Worm (Caenorhabditis elegans) whole organism, L1 larva: ENCODE data around the gene frm-2.

Source experiments
- C16A3.4 ChIP-seq: fragments of 150-350 bp; optimal IDR thresholded peaks from 2 replicates; lab custom pipeline; 2014; ENCODE audit warnings: missing biosample characterization, missing genetic modification characterization
- C34B4.2 ChIP-seq: sonication (generic microtip); optimal IDR thresholded peaks from 2 replicates; lab custom pipeline; 2017; ENCODE audit warnings: mild to moderate bottlenecking, missing genetic modification characterization, missing compliant biosample characterization
- Y116A8C.19 ChIP-seq: sonication (generic microtip); optimal IDR thresholded peaks from 2 replicates; lab custom pipeline; 2016; ENCODE audit warnings: missing compliant biosample characterization, missing genetic modification characterization, borderline replicate concordance
- aha-1 ChIP-seq: fragments of 150-350 bp; optimal IDR thresholded peaks from 2 replicates; lab custom pipeline; 2014; ENCODE audit warnings: missing biosample characterization, missing genetic modification characterization
- aly-2 ChIP-seq: fragments of 150-350 bp; optimal IDR thresholded peaks from 2 replicates; lab custom pipeline; 2014; ENCODE audit warnings: missing biosample characterization, missing genetic modification characterization
- blmp-1 ChIP-seq: fragments of 150-350 bp; optimal IDR thresholded peaks from 2 replicates; lab custom pipeline; 2014; ENCODE audit warnings: missing biosample characterization, missing genetic modification characterization
- ceh-8 ChIP-seq: fragments of 200-800 bp; sonication (Bioruptor generic); optimal IDR thresholded peaks from 2 replicates; lab custom pipeline; 2018; ENCODE audit warnings: mild to moderate bottlenecking, missing genetic modification characterization, moderate library complexity, missing compliant biosample characterization
- ceh-82 ChIP-seq, 3 experiments: fragments of 150-350 bp in 1 of 3; sonication (generic microtip) in 2 of 3; optimal IDR thresholded peaks; 2 replicates each; lab custom pipeline; 2014 to 2017; ENCODE audit warnings: missing biosample characterization in 3 of 3, missing genetic modification characterization in 3 of 3
- ceh-88 ChIP-seq: fragments of 200-800 bp; sonication (Bioruptor generic); IDR thresholded peaks from 2 replicates; pipeline ENCODE4 v1.3.6; 2022; ENCODE audit warnings: missing genetic modification characterization, missing compliant biosample characterization
- ceh-90 ChIP-seq: sonication (generic microtip); optimal IDR thresholded peaks from 2 replicates; lab custom pipeline; 2016; ENCODE audit warnings: missing genetic modification characterization, missing compliant biosample characterization
- dsc-1 ChIP-seq: sonication (generic microtip); optimal IDR thresholded peaks from 2 replicates; lab custom pipeline; 2016; ENCODE audit warnings: mild to moderate bottlenecking, missing genetic modification characterization, missing compliant biosample characterization
- efl-1 ChIP-seq, 4 experiments: fragments of 150-350 bp; optimal IDR thresholded peaks in 3 of 4; peaks in 1 of 4; 1 replicate in 1 of 4; 2 replicates in 3 of 4; lab custom pipeline; 2014; ENCODE audit warnings: missing biosample characterization in 2 of 4, missing genetic modification characterization in 2 of 4, missing genetic modification reagents in 2 of 4
- efl-3 ChIP-seq: fragments of 200-800 bp; sonication (Bioruptor generic); optimal IDR thresholded peaks from 2 replicates; lab custom pipeline; 2018; ENCODE audit warnings: mild to moderate bottlenecking, missing genetic modification characterization, missing compliant biosample characterization
- egl-27 ChIP-seq, 2 experiments: fragments of 150-350 bp in 1 of 2; sonication (generic microtip); optimal IDR thresholded peaks; 3 replicates each; lab custom pipeline; 2017 to 2018; ENCODE audit warnings: missing biosample characterization in 2 of 2, missing genetic modification characterization in 2 of 2, missing genetic modification reagents in 2 of 2
- elt-2 ChIP-seq: sonication (generic microtip); optimal IDR thresholded peaks from 2 replicates; lab custom pipeline; 2016; ENCODE audit warnings: missing genetic modification characterization, mild to moderate bottlenecking, inconsistent platforms, missing compliant biosample characterization, missing genetic modification reagents
- fkh-10 ChIP-seq: sonication (generic microtip); optimal IDR thresholded peaks from 2 replicates; lab custom pipeline; 2017; ENCODE audit warnings: missing biosample characterization, missing genetic modification reagents, missing genetic modification characterization
- fkh-8 ChIP-seq: sonication (generic microtip); optimal IDR thresholded peaks from 2 replicates; lab custom pipeline; 2016; ENCODE audit warnings: mild to moderate bottlenecking, missing genetic modification characterization, missing compliant biosample characterization
- grh-1 ChIP-seq: fragments of 200-800 bp; sonication (Bioruptor generic); IDR thresholded peaks from 2 replicates; pipeline ENCODE4 v1.3.6; 2022; ENCODE audit warnings: missing genetic modification reagents, missing genetic modification characterization, missing compliant biosample characterization
- hpl-2 ChIP-seq: fragments of 150-350 bp; optimal IDR thresholded peaks from 2 replicates; lab custom pipeline; 2014; ENCODE audit warnings: missing biosample characterization, missing genetic modification reagents, missing genetic modification characterization
- lin-13 ChIP-seq: fragments of 150-350 bp; optimal IDR thresholded peaks from 2 replicates; lab custom pipeline; 2014; ENCODE audit warnings: missing biosample characterization, missing genetic modification reagents, missing genetic modification characterization
- lin-14 ChIP-seq: fragments of 200-800 bp; sonication (Bioruptor generic); optimal IDR thresholded peaks from 2 replicates; lab custom pipeline; 2018; ENCODE audit warnings: mild to moderate bottlenecking, missing genetic modification characterization, moderate library complexity, missing compliant biosample characterization
- lin-15B ChIP-seq: fragments of 150-350 bp; sonication (generic microtip); optimal IDR thresholded peaks from 3 replicates; lab custom pipeline; 2014; ENCODE audit warnings: missing biosample characterization, missing genetic modification characterization
- lir-3 ChIP-seq: sonication (generic microtip); optimal IDR thresholded peaks from 2 replicates; lab custom pipeline; 2016; ENCODE audit warnings: mild to moderate bottlenecking, missing genetic modification characterization, moderate library complexity, missing compliant biosample characterization; ENCODE audit not compliant: poor library complexity
- lsy-2 ChIP-seq, 2 experiments: fragments of 150-350 bp; optimal IDR thresholded peaks; 2 replicates each; lab custom pipeline; 2014; ENCODE audit warnings: missing biosample characterization in 2 of 2, missing genetic modification characterization in 2 of 2
- mdl-1 ChIP-seq, 2 experiments: fragments of 150-350 bp; optimal IDR thresholded peaks; 2 replicates each; lab custom pipeline; 2014 to 2017; ENCODE audit warnings: missing biosample characterization in 2 of 2, missing genetic modification characterization in 2 of 2, inconsistent platforms in 1 of 2
- mef-2 ChIP-seq: fragments of 150-350 bp; optimal IDR thresholded peaks from 2 replicates; lab custom pipeline; 2014; ENCODE audit warnings: missing biosample characterization, missing genetic modification characterization
- mep-1 ChIP-seq: fragments of 150-350 bp; optimal IDR thresholded peaks from 2 replicates; lab custom pipeline; 2014; ENCODE audit warnings: missing biosample characterization, missing genetic modification characterization
- nhr-12 ChIP-seq: sonication (generic microtip); optimal IDR thresholded peaks from 2 replicates; lab custom pipeline; 2017; ENCODE audit warnings: missing biosample characterization, missing genetic modification characterization
- nhr-19 ChIP-seq: fragments of 200-800 bp; sonication (Bioruptor generic); conservative IDR thresholded peaks from 2 replicates; pipeline ENCODE4 v1.3.6; 2022; ENCODE audit warnings: missing genetic modification characterization, missing compliant biosample characterization
- nhr-77 ChIP-seq: fragments of 150-350 bp; optimal IDR thresholded peaks from 2 replicates; lab custom pipeline; 2014; ENCODE audit warnings: missing biosample characterization, missing genetic modification characterization
- pag-3 ChIP-seq: sonication (generic microtip); optimal IDR thresholded peaks from 2 replicates; lab custom pipeline; 2017; ENCODE audit warnings: missing genetic modification characterization, mild to moderate bottlenecking, missing compliant biosample characterization, antibody characterized with exemption, borderline replicate concordance; ENCODE audit not compliant: insufficient read depth
- pqm-1 ChIP-seq: sonication (generic microtip); optimal IDR thresholded peaks from 3 replicates; lab custom pipeline; 2017; ENCODE audit warnings: missing biosample characterization, missing genetic modification characterization
- rnt-1 ChIP-seq: sonication (generic microtip); optimal IDR thresholded peaks from 2 replicates; lab custom pipeline; 2016; ENCODE audit warnings: mild to moderate bottlenecking, missing genetic modification characterization, moderate library complexity, missing compliant biosample characterization
- snu-23 ChIP-seq: sonication (generic microtip); optimal IDR thresholded peaks from 2 replicates; lab custom pipeline; 2016; ENCODE audit warnings: missing genetic modification characterization, missing compliant biosample characterization
- swsn-7 ChIP-seq: sonication (generic microtip); optimal IDR thresholded peaks from 2 replicates; lab custom pipeline; 2016; ENCODE audit warnings: missing genetic modification characterization, missing compliant biosample characterization
- tbx-2 ChIP-seq: sonication (generic microtip); optimal IDR thresholded peaks from 2 replicates; lab custom pipeline; 2016; ENCODE audit warnings: missing genetic modification characterization, missing compliant biosample characterization
- tlp-1 ChIP-seq: fragments of 150-350 bp; optimal IDR thresholded peaks from 2 replicates; lab custom pipeline; 2014; ENCODE audit warnings: missing biosample characterization, missing genetic modification characterization
- unc-30 ChIP-seq: sonication (generic microtip); optimal IDR thresholded peaks from 2 replicates; lab custom pipeline; 2017; ENCODE audit warnings: missing biosample characterization, missing genetic modification characterization
- unc-62 ChIP-seq: fragments of 150-350 bp; optimal IDR thresholded peaks from 2 replicates; lab custom pipeline; 2014; ENCODE audit warnings: missing biosample characterization, missing genetic modification reagents, missing genetic modification characterization
- unc-86 ChIP-seq: sonication (generic microtip); optimal IDR thresholded peaks from 2 replicates; lab custom pipeline; 2016; ENCODE audit warnings: missing genetic modification characterization, missing compliant biosample characterization
- unc-98 ChIP-seq: fragments of 200-800 bp; sonication (Bioruptor generic); IDR thresholded peaks from 2 replicates; pipeline ENCODE4 v1.3.6; 2022; ENCODE audit warnings: missing genetic modification characterization, missing compliant biosample characterization
- zag-1 ChIP-seq: fragments of 150-350 bp; optimal IDR thresholded peaks from 2 replicates; lab custom pipeline; 2014; ENCODE audit warnings: missing biosample characterization, missing genetic modification characterization
- ztf-4 ChIP-seq: fragments of 150-350 bp; optimal IDR thresholded peaks from 2 replicates; lab custom pipeline; 2014; ENCODE audit warnings: missing biosample characterization, missing genetic modification characterization

frm-2 gene

ce11 chrIII:5936992-5937391 lies 44.9 kb downstream of the frm-2 start, which contains the start of gene EGAP1.1:
EGAP1.1 (minus strand) TSS chrIII:5937220.
- no peak for TF ChIP-seq lsy-2 (tag; optimal IDR thresholded peaks at IDR 0.05; lab: Kevin White, UChicago)
- TF ChIP-seq Y116A8C.19 (tag; lab: Kevin White, UChicago): no peak
- no peak for TF ChIP-seq nhr-19 (GFP tag; lab: Robert Waterston, UW)
- no peak for TF ChIP-seq mep-1 (tag; lab: Kevin White, UChicago)
- TF ChIP-seq fkh-8 (tag; lab: Kevin White, UChicago): peak; percentile 30
- TF ChIP-seq C16A3.4 (tag; lab: Kevin White, UChicago): no peak
- no peak for TF ChIP-seq nhr-12 (tag; lab: Kevin White, UChicago)
- peak; percentile 32 for TF ChIP-seq lin-14 (GFP tag; lab: Kevin White, UChicago)
- peak; percentile 53 for TF ChIP-seq fkh-10 (GFP tag; lab: Kevin White, UChicago)

ce11 chrIII:5934138-5934658 lies 47.7 kb downstream of the frm-2 start:
- TF ChIP-seq mdl-1 (tag; optimal IDR thresholded peaks at IDR 0.05; lab: Kevin White, UChicago) (no peak), pqm-1 (tag; lab: Kevin White, UChicago) (no peak), swsn-7 (tag; lab: Kevin White, UChicago) (no peak), rnt-1 (peak; percentile 7), blmp-1 (tag; lab: Kevin White, UChicago) (peak; percentile 84), lin-14 (GFP tag; lab: Kevin White, UChicago) (peak; percentile 59)

DNA sequence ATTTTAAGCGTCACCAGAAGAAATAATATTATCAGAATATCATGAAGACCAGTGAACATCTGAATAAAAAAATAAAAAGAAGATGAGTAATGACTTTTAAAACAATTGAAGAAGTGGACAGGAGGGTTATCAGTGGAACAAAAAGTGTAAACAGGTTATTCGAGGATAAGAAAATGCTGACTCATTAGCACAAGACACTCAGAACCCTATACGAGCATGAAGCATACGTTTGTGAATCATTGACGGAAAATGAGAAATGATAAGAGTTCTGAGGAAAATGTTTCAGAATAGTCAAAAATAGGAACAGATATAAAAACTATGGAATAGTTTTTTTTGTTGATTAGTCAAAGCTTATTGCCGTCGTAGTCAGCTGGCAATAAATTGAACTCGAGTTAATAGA lies 49.1 kb downstream of the frm-2 start, which contains the start of gene zmp-1:
Gene zmp-1, minus strand, starts transcription at position 101 of the 400 bp plus-strand sequence.
- TF ChIP-seq tlp-1 (tag; lab: Kevin White, UChicago) (no peak), grh-1 (GFP tag; lab: Robert Waterston, UW) (no peak), nhr-19 (GFP tag; lab: Robert Waterston, UW) (no peak), unc-62 (GFP tag; lab: Kevin White, UChicago) (no peak), ceh-88 (GFP tag; lab: Robert Waterston, UW) (no peak), elt-2 (no peak), ztf-4 (no peak), hpl-2 (GFP tag; lab: Kevin White, UChicago) (no peak), blmp-1 (tag; lab: Kevin White, UChicago) (no peak), lin-13 (no peak), pqm-1 (tag; lab: Kevin White, UChicago) (no peak), pag-3 (tag; lab: Kevin White, UChicago) (no peak), unc-30 (tag; lab: Kevin White, UChicago) (no peak), efl-3 (GFP tag; lab: Kevin White, UChicago) (no peak), lin-15B (tag; lab: Kevin White, UChicago) (no peak), lin-14 (GFP tag; lab: Kevin White, UChicago) (no peak), fkh-10 (GFP tag; lab: Kevin White, UChicago) (no peak), dsc-1 (no peak), egl-27 (tag; optimal IDR thresholded peaks at IDR 0.05; lab: Kevin White, UChicago) (no peak)

- TF ChIP-seq nhr-77 (tag; lab: Kevin White, UChicago) (no peak), grh-1 (GFP tag; lab: Robert Waterston, UW) (no peak), mef-2 (tag; lab: Kevin White, UChicago) (no peak), aly-2 (no peak), C34B4.2 (tag; lab: Kevin White, UChicago) (no peak), lir-3 (tag; lab: Kevin White, UChicago) (no peak), lsy-2 (tag; optimal IDR thresholded peaks at IDR 0.05; lab: Kevin White, UChicago) (peak in 1 of 2 experiments; percentile 5), unc-86 (tag; lab: Kevin White, UChicago) (no peak), efl-1 (optimal IDR thresholded peaks at IDR 0.05; lab: Kevin White, UChicago) (peak in 1 of 2 experiments; percentile 3), efl-1 (GFP tag; optimal IDR thresholded peaks at IDR 0.05 in 1 of 2; lab: Kevin White, UChicago) (no peak), ceh-82 (tag; optimal IDR thresholded peaks at IDR 0.05; lab: Kevin White, UChicago) (no peak), dsc-1 (peak; percentile 37), zag-1 (tag; lab: Kevin White, UChicago) (no peak), pqm-1 (tag; lab: Kevin White, UChicago) (no peak), aha-1 (tag; lab: Kevin White, UChicago) (no peak), unc-30 (tag; lab: Kevin White, UChicago) (no peak), elt-2 (no peak), egl-27 (tag; optimal IDR thresholded peaks at IDR 0.05; lab: Kevin White, UChicago) (no peak), lin-14 (GFP tag; lab: Kevin White, UChicago) (peak; percentile 28), snu-23 (peak; percentile 17), ceh-8 (GFP tag; lab: Kevin White, UChicago) (no peak), unc-98 (no peak), tbx-2 (tag; lab: Kevin White, UChicago) (no peak), rnt-1 (peak; percentile 55), ceh-90 (no peak)
Observed at ce11 chrIII:5931433-5931994, 50.4 kb downstream of the frm-2 start, which contains the start of gene EGAP1.5. EGAP1.5 (plus strand) TSS chrIII:5931721.
